Worm (Caenorhabditis elegans): ENCODE measurements around the gene nlp-22.

Gene nlp-22

DNA sequence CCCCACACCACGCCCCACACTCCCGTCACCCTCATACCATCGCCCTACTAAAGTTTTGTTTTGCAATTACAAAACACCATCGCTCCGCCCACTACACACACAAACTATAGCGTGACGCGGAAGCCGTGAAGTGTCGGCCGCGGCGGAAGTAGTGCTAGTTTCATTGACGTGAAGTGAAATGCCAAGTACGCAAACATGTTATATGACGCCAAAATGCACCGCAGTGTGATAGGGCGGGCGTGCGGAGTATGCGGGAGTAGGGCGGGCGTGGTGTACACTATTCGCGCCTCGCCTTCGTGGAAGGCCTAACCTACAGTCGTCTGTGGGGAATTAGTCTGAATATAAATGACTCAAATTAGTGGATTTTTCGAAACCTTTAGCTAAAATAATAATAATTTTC is 21.0 kb upstream of the nlp-22 start (continued):
- TF ChIP-seq nfya-2 (GFP tag; IDR thresholded peaks at IDR 0.05) (no peak), ceh-40 (GFP tag; IDR thresholded peaks at IDR 0.05) (no peak), ztf-22 (GFP tag; optimal IDR thresholded peaks at IDR 0.05) (no peak), F23B12.7 (tag; optimal IDR thresholded peaks at IDR 0.05; ENCODE audit: insufficient read depth) (no peak), nhr-120 (GFP tag; IDR thresholded peaks at IDR 0.05) (no peak), C17E4.6 (GFP tag; IDR thresholded peaks at IDR 0.05) (no peak), T26A5.8 (tag; optimal IDR thresholded peaks at IDR 0.05) (no peak), B0336.3 (GFP tag; IDR thresholded peaks at IDR 0.05) (no peak), hmg-1.2 (GFP tag; IDR thresholded peaks at IDR 0.05) (peak; percentile 65), hrde-1 (tag; optimal IDR thresholded peaks at IDR 0.05; ENCODE audit: borderline replicate concordance) (no peak), B0261.1 (tag; optimal IDR thresholded peaks at IDR 0.05) (no peak), rcor-1 (GFP tag; IDR thresholded peaks at IDR 0.05) (peak; percentile 75; the same call in 1 of the 2 replicates), hmg-20 (GFP tag; IDR thresholded peaks at IDR 0.05) (no peak), nhr-80 (tag; optimal IDR thresholded peaks at IDR 0.05) (no peak), F33H1.4 (GFP tag; IDR thresholded peaks at IDR 0.05) (no peak), dox-1 (GFP tag; IDR thresholded peaks at IDR 0.05) (0 out of 2 replicates have a peak, but pooled peaks have one; percentile 16), aptf-2 (GFP tag; conservative IDR thresholded peaks at IDR 0.05) (no peak), madf-6 (GFP tag; IDR thresholded peaks at IDR 0.05) (peak; percentile 72), hlh-12 (tag; optimal IDR thresholded peaks at IDR 0.05) (no peak), snpc-1.1 (tag; optimal IDR thresholded peaks at IDR 0.05; ENCODE audit: insufficient read depth) (peak; percentile 80), cebp-2 (GFP tag; IDR thresholded peaks at IDR 0.05) (no peak), sptf-2 (GFP tag; optimal IDR thresholded peaks at IDR 0.05) (peak; percentile 19), chd-7 (tag; optimal IDR thresholded peaks at IDR 0.05) (no peak), Y79H2A.3 (GFP tag; conservative IDR thresholded peaks at IDR 0.05) (no peak), athp-1 (tag; optimal IDR thresholded peaks at IDR 0.05) (no peak), ets-4 (GFP tag; optimal IDR thresholded peaks at IDR 0.05) (no peak), madf-8 (GFP tag; conservative IDR thresholded peaks at IDR 0.05) (peak; percentile 29; the same call in 1 of the 2 replicates), nhr-27 (tag; optimal IDR thresholded peaks at IDR 0.05) (no peak), F52B5.7 (tag; optimal IDR thresholded peaks at IDR 0.05) (no peak), hsf-1 (GFP tag; IDR thresholded peaks at IDR 0.05) (0 out of 2 replicates have a peak, but pooled peaks have one; percentile 29), ekl-4 (GFP tag; IDR thresholded peaks at IDR 0.05) (no peak), xnd-1 (tag; optimal IDR thresholded peaks at IDR 0.05) (no peak), Y56A3A.18 (GFP tag; IDR thresholded peaks at IDR 0.05) (no peak), dpff-1 (tag; optimal IDR thresholded peaks at IDR 0.05) (no peak), pbrm-1 (GFP tag; IDR thresholded peaks at IDR 0.05) (peak; percentile 76), ama-1 (optimal IDR thresholded peaks at IDR 0.05) (no peak), ama-1 (GFP tag; optimal IDR thresholded peaks at IDR 0.05) (no peak), nfya-1 (tag; optimal IDR thresholded peaks at IDR 0.05; ENCODE audit: borderline replicate concordance, insufficient read depth) (no peak), let-526 (GFP tag; IDR thresholded peaks at IDR 0.05) (no peak), somi-1 (GFP tag; optimal IDR thresholded peaks at IDR 0.05) (no peak), snpc-4 (GFP tag; optimal IDR thresholded peaks at IDR 0.05) (peak; percentile 68), snpc-4 (tag; optimal IDR thresholded peaks at IDR 0.05) (peak; percentile 28 to 93 (median 90)), ztf-26 (tag; optimal IDR thresholded peaks at IDR 0.05) (no peak), lsy-27 (tag; optimal IDR thresholded peaks at IDR 0.05; ENCODE audit: borderline replicate concordance, insufficient read depth) (no peak), bed-1 (GFP tag; IDR thresholded peaks at IDR 0.05) (no peak), fkh-3 (tag; optimal IDR thresholded peaks at IDR 0.05) (no peak), F22D6.2 (tag; optimal IDR thresholded peaks at IDR 0.05) (no peak), rec-8 (tag; optimal IDR thresholded peaks at IDR 0.05) (no peak)

Measured in whole organism, young adult.